Worm (Caenorhabditis elegans): ENCODE results near the gene nhr-55.
A peak's percentile ranks its signal among the peaks of the same experiment; 100 is the strongest.

Gene nhr-55

DNA sequence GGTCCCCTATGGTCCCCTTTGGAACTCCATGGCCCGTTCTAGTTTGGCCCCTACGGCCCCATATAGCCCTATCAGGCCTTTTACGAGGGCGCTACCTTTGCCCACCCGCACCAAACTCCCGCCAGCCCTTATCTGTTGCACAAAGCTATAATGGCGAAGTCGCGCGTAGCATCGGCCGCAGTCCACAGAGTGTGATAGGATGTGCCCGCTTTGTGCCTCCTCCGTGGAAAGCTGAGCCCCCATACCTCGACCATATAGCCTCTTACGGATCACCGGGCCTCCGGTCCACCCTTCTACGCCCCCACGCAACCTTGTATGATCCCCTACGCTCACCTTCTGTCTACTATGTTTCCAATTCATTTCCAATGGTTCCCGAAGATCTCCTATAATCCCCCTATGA, 31.0 kb upstream of the nhr-55 start:
- TF ChIP-seq lin-15B (tag; optimal IDR thresholded peaks at IDR 0.05), result no peak
- TF ChIP-seq lin-14 (GFP tag; optimal IDR thresholded peaks at IDR 0.05), result no peak
- TF ChIP-seq hpl-2 (GFP tag; optimal IDR thresholded peaks at IDR 0.05), result no peak
- TF ChIP-seq nhr-85 (tag), result peak; percentile 8

DNA sequence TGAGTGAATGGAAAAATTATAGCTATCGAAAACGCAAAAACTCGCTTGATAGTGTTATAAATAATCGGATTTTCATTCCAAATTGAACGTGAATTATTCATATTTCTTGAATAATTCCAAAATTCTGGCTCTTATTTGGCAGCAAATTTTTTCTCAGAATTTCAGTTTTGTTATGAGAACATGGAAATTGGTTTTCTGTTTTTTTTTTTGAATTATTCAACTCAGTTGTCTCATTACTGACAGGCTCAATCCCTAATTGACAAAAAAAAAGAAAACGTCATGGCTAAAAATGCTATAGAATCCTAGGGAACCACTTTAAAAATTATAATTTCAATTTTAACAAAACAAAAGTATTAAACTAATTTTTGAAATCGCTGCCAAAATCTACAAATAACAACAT, 28.8 kb upstream of the nhr-55 start, which contains the start of gene srh-35:
TSS of gene srh-35 (minus strand) at position 101 of the 400 bp plus-strand sequence.
- TF ChIP-seq nhr-85 (tag) (peak; percentile 10), unc-30 (tag; optimal IDR thresholded peaks at IDR 0.05) (no peak)

DNA sequence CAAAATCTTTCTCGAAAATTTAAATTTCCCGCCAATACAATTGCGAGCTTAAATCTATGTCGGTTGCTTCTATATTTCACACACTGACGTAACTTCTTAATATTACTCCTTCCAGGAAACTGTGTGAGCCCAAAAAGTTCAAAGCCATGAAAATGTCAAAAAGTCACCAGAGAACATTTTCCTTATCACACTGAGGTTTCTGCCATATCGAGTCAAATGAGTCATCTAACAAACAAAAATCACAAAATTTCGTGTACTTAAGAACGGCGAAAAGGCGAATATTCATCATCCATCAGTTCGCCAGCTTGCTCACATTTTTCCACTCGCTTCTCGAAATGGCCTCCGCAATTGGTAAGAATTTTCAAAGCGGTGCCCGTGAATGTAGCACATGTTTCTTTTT, 28.3 kb upstream of the nhr-55 start, which contains the start of gene M02H5.8:
TSS of gene M02H5.8 (plus strand) at position 297 of the 400 bp plus-strand sequence.
- no peak for TF ChIP-seq unc-130 (tag; optimal IDR thresholded peaks at IDR 0.05)
- TF ChIP-seq efl-1 (optimal IDR thresholded peaks at IDR 0.05), result no peak
- TF ChIP-seq efl-1 (GFP tag; optimal IDR thresholded peaks at IDR 0.05 in 1 of 2), result peak in 1 of 2 experiments; percentile 31
- TF ChIP-seq pag-3 (tag; optimal IDR thresholded peaks at IDR 0.05; ENCODE audit: borderline replicate concordance, insufficient read depth), result no peak
- TF ChIP-seq ama-1 (optimal IDR thresholded peaks at IDR 0.05), result no peak
- TF ChIP-seq mef-2 (tag; optimal IDR thresholded peaks at IDR 0.05), result no peak

DNA sequence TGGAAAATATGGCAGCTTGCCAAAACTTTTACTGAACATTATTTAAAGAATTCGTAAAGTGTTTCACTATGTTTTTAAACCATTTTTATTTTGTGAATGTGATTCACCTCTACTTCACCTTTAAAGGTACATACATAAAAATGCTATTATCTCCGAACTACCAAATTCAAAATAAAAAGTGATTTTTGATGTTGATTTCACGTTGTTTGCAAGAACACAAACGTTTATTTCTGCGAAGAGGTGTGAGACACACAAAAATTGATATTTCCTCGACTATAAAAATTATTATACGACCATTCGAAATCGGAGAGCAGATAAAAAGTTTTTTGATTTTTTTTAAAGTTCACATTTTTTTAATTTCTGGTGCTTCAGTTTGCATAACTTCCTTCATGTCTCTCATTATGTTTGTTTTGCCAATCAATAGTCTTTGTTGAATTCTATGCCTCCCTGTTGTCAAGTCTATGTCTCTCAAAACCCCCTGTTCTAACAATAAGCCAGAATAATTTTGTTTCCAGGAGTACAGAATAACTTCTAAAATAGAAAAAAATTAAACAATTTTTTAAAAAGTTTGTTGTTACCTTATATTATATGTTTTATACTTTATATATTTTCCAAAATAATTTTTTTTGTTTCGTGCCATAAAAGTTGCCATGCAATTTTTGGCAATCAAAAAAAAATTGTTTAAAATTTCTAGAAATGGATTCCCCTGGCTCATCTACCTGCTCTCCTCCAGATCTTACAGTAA, 27.0 kb upstream of the nhr-55 start, which contains the start of gene nhr-123:
TSS of gene nhr-123 (plus strand) at position 695 of the 745 bp plus-strand sequence.
- TF ChIP-seq unc-30 (tag; optimal IDR thresholded peaks at IDR 0.05) (no peak), efl-1 (optimal IDR thresholded peaks at IDR 0.05) (no peak), efl-1 (GFP tag; optimal IDR thresholded peaks at IDR 0.05 in 1 of 2) (peak in 1 of 2 experiments; percentile 90)

DNA sequence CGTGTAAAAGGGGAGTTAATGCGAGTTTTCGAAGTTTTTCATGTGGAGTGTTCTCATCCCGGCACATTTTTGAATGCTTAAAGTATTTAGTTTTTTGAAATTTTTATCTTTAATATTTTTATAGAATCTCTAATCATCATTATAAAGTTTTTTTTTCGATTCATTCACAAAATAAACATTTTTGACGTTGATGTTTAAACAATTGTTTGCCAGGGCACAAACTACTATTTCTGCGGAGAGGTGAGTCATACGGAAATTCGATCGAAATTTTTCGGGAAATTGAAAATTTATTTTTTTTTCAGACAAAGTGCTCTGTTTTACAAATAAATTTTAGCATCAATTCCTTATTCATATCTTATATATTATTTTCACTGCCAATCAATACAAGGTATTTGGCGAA, 24.4 kb upstream of the nhr-55 start, which contains the start of gene nhr-98:
TSS of gene nhr-98 (plus strand) at position 301 of the 400 bp plus-strand sequence.
- TF ChIP-seq dsc-1 (tag; optimal IDR thresholded peaks at IDR 0.05), result no peak
- no peak for TF ChIP-seq pax-3 (tag; optimal IDR thresholded peaks at IDR 0.05)
- no peak for TF ChIP-seq unc-30 (tag; optimal IDR thresholded peaks at IDR 0.05)
- TF ChIP-seq sox-4 (tag; optimal IDR thresholded peaks at IDR 0.05), result no peak
- TF ChIP-seq sup-37 (GFP tag; optimal IDR thresholded peaks at IDR 0.05), result no peak
- no peak for TF ChIP-seq ztf-4 (tag; optimal IDR thresholded peaks at IDR 0.05)
- no peak for TF ChIP-seq nhr-47 (tag; optimal IDR thresholded peaks at IDR 0.05)
- no peak for TF ChIP-seq swsn-7 (tag; optimal IDR thresholded peaks at IDR 0.05)

DNA sequence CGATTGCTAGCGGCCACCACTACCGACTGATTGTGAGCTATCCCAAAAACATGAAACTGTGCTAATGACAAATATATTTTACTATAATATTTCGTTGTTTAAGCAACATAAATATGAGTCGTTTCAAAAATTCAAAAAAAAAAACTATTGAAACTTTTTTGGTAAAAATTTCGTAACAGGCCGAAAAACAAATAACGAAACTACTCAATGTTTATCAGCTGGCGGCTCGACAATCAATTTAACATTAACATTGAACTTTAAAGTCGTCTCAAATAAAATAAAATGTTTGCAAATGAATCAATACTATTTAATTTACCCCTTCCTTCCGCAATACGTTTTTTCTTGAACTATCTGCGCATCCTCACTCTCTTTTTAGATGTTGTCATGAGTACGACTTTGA, 20.1 kb upstream of the nhr-55 start:
- no peak for TF ChIP-seq skn-1 (tag; optimal IDR thresholded peaks at IDR 0.05)
- no peak for TF ChIP-seq mep-1 (tag; optimal IDR thresholded peaks at IDR 0.05)
- no peak for TF ChIP-seq irx-1 (tag; optimal IDR thresholded peaks at IDR 0.05)
- no peak for TF ChIP-seq ceh-63 (GFP tag; optimal IDR thresholded peaks at IDR 0.05)
- no peak for TF ChIP-seq snu-23 (GFP tag; optimal IDR thresholded peaks at IDR 0.05)
- no peak for TF ChIP-seq zip-4 (GFP tag; optimal IDR thresholded peaks at IDR 0.05)
- TF ChIP-seq lin-35 (GFP tag; optimal IDR thresholded peaks at IDR 0.05), result no peak
- no peak for TF ChIP-seq ceh-88 (GFP tag; IDR thresholded peaks at IDR 0.05)
- TF ChIP-seq fkh-10 (GFP tag; optimal IDR thresholded peaks at IDR 0.05), result no peak
- TF ChIP-seq ceh-8 (GFP tag; optimal IDR thresholded peaks at IDR 0.05), result no peak
- no peak for TF ChIP-seq dsc-1 (tag; optimal IDR thresholded peaks at IDR 0.05)
- no peak for TF ChIP-seq vab-15 (tag; optimal IDR thresholded peaks at IDR 0.05)
- TF ChIP-seq egl-13 (tag; optimal IDR thresholded peaks at IDR 0.05), result no peak
- no peak for TF ChIP-seq lir-3 (tag; optimal IDR thresholded peaks at IDR 0.05; ENCODE audit: poor library complexity)
- no peak for TF ChIP-seq mef-2 (tag; optimal IDR thresholded peaks at IDR 0.05)
- TF ChIP-seq nhr-19 (GFP tag; conservative IDR thresholded peaks at IDR 0.05), result no peak
- TF ChIP-seq ceh-90 (tag; optimal IDR thresholded peaks at IDR 0.05), result no peak
- no peak for TF ChIP-seq hpl-2 (GFP tag; optimal IDR thresholded peaks at IDR 0.05)
- no peak for TF ChIP-seq egl-27 (tag; optimal IDR thresholded peaks at IDR 0.05)
